Worm (Caenorhabditis elegans) whole organism, L4 larva: Measurements from ENCODE around the gene fbxa-35.
"Not testable (repeated sequence)": the region's sequence is repeated elsewhere in the genome, so short reads cannot be mapped to it uniquely, and the experiment has no call there.

Experiments
- R02D3.7 ChIP-seq: fragments of 150-350 bp; sonication (generic microtip); optimal IDR thresholded peaks from 3 replicates; lab custom pipeline; 2014; ENCODE audit warnings: missing biosample characterization, missing genetic modification characterization
- dmd-8 ChIP-seq: fragments of 200-800 bp; sonication (Bioruptor generic); IDR thresholded peaks from 2 replicates; pipeline ENCODE4 v1.3.6; 2022; ENCODE audit warnings: missing genetic modification characterization, missing compliant biosample characterization
- lin-1 ChIP-seq: fragments of 200-800 bp; sonication (Bioruptor generic); IDR thresholded peaks from 2 replicates; pipeline ENCODE4 v1.3.6; 2022; ENCODE audit warnings: missing genetic modification reagents, missing genetic modification characterization, missing compliant biosample characterization
- nhr-25 ChIP-seq: sonication (generic microtip); optimal IDR thresholded peaks from 2 replicates; lab custom pipeline; 2017; ENCODE audit warnings: missing genetic modification characterization, mild to moderate bottlenecking, missing compliant biosample characterization, antibody characterized with exemption, moderate library complexity, borderline replicate concordance; ENCODE audit not compliant: insufficient read depth
- nhr-42 ChIP-seq: fragments of 200-800 bp; sonication (Bioruptor generic); IDR thresholded peaks from 2 replicates; pipeline ENCODE4 v1.3.6; 2022; ENCODE audit warnings: missing genetic modification characterization, missing compliant biosample characterization
- pha-4 ChIP-seq, 2 experiments: fragments of 150-350 bp in 1 of 2; fragments of 200-800 bp in 1 of 2; sonication (Bioruptor generic) in 1 of 2; IDR thresholded peaks in 1 of 2; optimal IDR thresholded peaks in 1 of 2; 2 replicates each; pipeline versions ENCODE4 v1.3.6 to Lab custom; 2014 to 2022; ENCODE audit warnings: missing genetic modification characterization in 2 of 2, missing genetic modification reagents in 2 of 2, missing biosample characterization in 1 of 2, missing compliant biosample characterization in 1 of 2
- pqm-1 ChIP-seq: sonication (generic microtip); optimal IDR thresholded peaks from 2 replicates; lab custom pipeline; 2017; ENCODE audit warnings: missing biosample characterization, missing genetic modification characterization
- sdz-12 ChIP-seq: fragments of 200-800 bp; sonication (Bioruptor generic); optimal IDR thresholded peaks from 2 replicates; lab custom pipeline; 2018; ENCODE audit warnings: mild to moderate bottlenecking, missing genetic modification characterization, missing compliant biosample characterization
- unc-39 ChIP-seq: sonication (generic microtip); optimal IDR thresholded peaks from 2 replicates; lab custom pipeline; 2017; ENCODE audit warnings: missing biosample characterization, missing genetic modification characterization
- ztf-11 ChIP-seq: fragments of 150-350 bp; optimal IDR thresholded peaks from 2 replicates; lab custom pipeline; 2014; ENCODE audit warnings: missing biosample characterization, missing genetic modification characterization

DNA sequence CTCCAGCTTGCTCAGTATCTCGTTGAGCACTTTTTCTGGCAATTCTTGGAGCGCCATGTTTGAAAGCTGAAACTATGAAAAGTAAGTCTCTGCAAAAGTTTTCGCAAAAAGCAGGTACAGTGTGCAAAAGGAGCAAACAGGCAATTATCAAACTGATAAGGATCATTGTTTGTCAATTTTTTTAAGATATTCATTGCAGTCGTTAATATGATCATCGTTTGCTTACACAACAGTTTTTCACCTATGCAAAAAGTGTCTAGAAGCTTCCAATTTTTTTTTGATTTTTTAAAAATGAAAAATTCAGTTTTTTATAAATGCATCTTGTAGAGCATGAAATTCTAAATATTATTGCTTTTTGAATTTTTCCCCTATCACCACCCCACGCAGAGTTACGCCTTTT, 37.1 kb upstream of the fbxa-35 start, which contains the start of gene fbxa-78:
- not testable (repeated sequence) for TF ChIP-seq nhr-42 (GFP tag; lab: Robert Waterston, UW); R02D3.7 (tag; lab: Kevin White, UChicago); sdz-12 (GFP tag; lab: Kevin White, UChicago); ztf-11 (tag; lab: Kevin White, UChicago); nhr-25 (tag; lab: Kevin White, UChicago); unc-39 (tag; lab: Kevin White, UChicago); lin-1 (GFP tag; lab: Robert Waterston, UW); pha-4 (GFP tag; IDR thresholded peaks at IDR 0.05; lab: Robert Waterston, UW); pha-4 (tag; optimal IDR thresholded peaks at IDR 0.05; lab: Kevin White, UChicago); pqm-1 (tag; lab: Kevin White, UChicago); dmd-8 (GFP tag; lab: Robert Waterston, UW)
